Fruit fly (Drosophila melanogaster) whole organism: ENCODE data around the gene vls.

Experiments
- pan ChIP-seq: fragments of >200 bp; optimal IDR thresholded peaks from 2 replicates; lab custom pipeline; 2017
- psq ChIP-seq: fragments of >200 bp; optimal IDR thresholded peaks from 2 replicates; lab custom pipeline; 2017
- usp ChIP-seq: fragments of >200 bp; optimal IDR thresholded peaks from 2 replicates; lab custom pipeline; 2017; ENCODE audit warnings: missing biosample characterization, missing genetic modification characterization, mixed read lengths

DNA sequence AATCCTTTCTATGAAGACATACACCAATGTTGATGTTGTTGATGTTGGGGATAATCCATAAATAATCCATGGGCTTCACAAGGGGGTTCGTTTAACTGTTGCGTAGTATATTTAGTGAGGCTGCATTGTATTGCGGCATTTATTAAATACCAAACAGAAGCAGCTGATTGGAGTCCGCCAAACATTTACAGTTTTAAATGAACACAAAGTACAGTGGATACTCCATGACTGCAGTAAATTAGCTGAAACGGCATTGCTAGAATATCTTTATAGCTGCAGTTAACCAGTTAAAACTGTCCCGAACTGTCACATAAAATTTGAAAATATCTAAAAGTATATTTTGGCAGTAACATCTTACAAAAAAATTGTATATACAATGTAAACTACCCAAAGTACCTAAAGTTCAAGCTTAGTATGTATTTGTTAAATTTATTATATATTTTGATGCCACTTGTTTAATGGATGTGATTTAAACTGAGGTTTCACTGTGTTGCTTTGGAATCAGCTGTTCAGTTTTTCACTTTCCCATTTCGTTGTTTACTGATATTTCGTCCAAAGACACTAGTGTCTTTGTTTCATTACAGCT is 25.7 kb upstream of the vls start, which contains the start of the genes CG10747 and Pyroxd1:
- no peak for TF ChIP-seq psq
- TF ChIP-seq usp (GFP tag; lab: Kevin White, UChicago) = no peak
- TF ChIP-seq pan = no peak
